Fruit fly (Drosophila melanogaster) whole organism, adult: Measurements from ENCODE around the gene Npc2f.

Experiments
- CG11617 ChIP-seq: fragments of 200-800 bp; sonication (Bioruptor generic); optimal IDR thresholded peaks from 2 replicates; lab custom pipeline; 2017; ENCODE audit warnings: mild to moderate bottlenecking, missing biosample characterization, missing genetic modification reagents, missing genetic modification characterization
- CG12768 ChIP-seq: fragments of 200-800 bp; sonication (Bioruptor generic); optimal IDR thresholded peaks from 2 replicates; lab custom pipeline; 2017; ENCODE audit warnings: missing biosample characterization, missing genetic modification characterization, mild to moderate bottlenecking, moderate library complexity, missing genetic modification reagents
- CG14711 ChIP-seq: fragments of 200-800 bp; sonication (Bioruptor generic); optimal IDR thresholded peaks from 2 replicates; lab custom pipeline; 2018; ENCODE audit warnings: missing biosample characterization, mild to moderate bottlenecking, missing genetic modification characterization, moderate library complexity
- CG1620 ChIP-seq: fragments of 200-800 bp; sonication (Bioruptor generic); optimal IDR thresholded peaks from 2 replicates; lab custom pipeline; 2016; ENCODE audit warnings: missing biosample characterization, missing genetic modification characterization
- CG33017 ChIP-seq: fragments of 200-800 bp; sonication (Bioruptor generic); optimal IDR thresholded peaks from 2 replicates; lab custom pipeline; 2018; ENCODE audit warnings: missing biosample characterization, mild to moderate bottlenecking, missing genetic modification characterization, moderate library complexity
- CG5204 ChIP-seq: fragments of 200-800 bp; sonication (Bioruptor generic); optimal IDR thresholded peaks from 2 replicates; lab custom pipeline; 2016; ENCODE audit warnings: missing biosample characterization, missing genetic modification characterization
- CG7045 ChIP-seq: fragments of 200-800 bp; sonication (Bioruptor generic); optimal IDR thresholded peaks from 2 replicates; lab custom pipeline; 2017; ENCODE audit warnings: missing biosample characterization, mild to moderate bottlenecking, missing genetic modification characterization
- CG7101 ChIP-seq: fragments of 200-800 bp; sonication (Bioruptor generic); optimal IDR thresholded peaks from 2 replicates; lab custom pipeline; 2018; ENCODE audit warnings: missing biosample characterization, mild to moderate bottlenecking, missing genetic modification characterization, moderate library complexity
- Clk ChIP-seq: fragments of 200-800 bp; sonication (Bioruptor generic); optimal IDR thresholded peaks from 2 replicates; lab custom pipeline; 2017; ENCODE audit warnings: missing biosample characterization, missing genetic modification characterization
- Crg-1 ChIP-seq: fragments of 200-800 bp; sonication (Bioruptor generic); optimal IDR thresholded peaks from 2 replicates; lab custom pipeline; 2016; ENCODE audit warnings: missing biosample characterization, missing genetic modification characterization
- Hr96 ChIP-seq: fragments of 200-800 bp; sonication (Bioruptor generic); optimal IDR thresholded peaks from 2 replicates; lab custom pipeline; 2016; ENCODE audit warnings: missing biosample characterization, missing genetic modification characterization
- Mnt ChIP-seq: fragments of 200-800 bp; sonication (Bioruptor generic); optimal IDR thresholded peaks from 2 replicates; lab custom pipeline; 2016; ENCODE audit warnings: missing biosample characterization, mild to moderate bottlenecking, missing genetic modification characterization
- bab1 ChIP-seq: fragments of 200-800 bp; sonication (Bioruptor generic); optimal IDR thresholded peaks from 3 replicates; lab custom pipeline; 2019; ENCODE audit warnings: missing biosample characterization, mild to moderate bottlenecking, missing genetic modification characterization, moderate library complexity
- cic ChIP-seq: fragments of 200-800 bp; sonication (Bioruptor generic); optimal IDR thresholded peaks from 2 replicates; lab custom pipeline; 2017; ENCODE audit warnings: missing biosample characterization, mild to moderate bottlenecking, missing genetic modification characterization, moderate library complexity
- cnc ChIP-seq, 2 experiments: fragments of >200 bp; optimal IDR thresholded peaks; 2 replicates each; lab custom pipeline; 2017
- kay ChIP-seq: fragments of 200-800 bp; sonication (Bioruptor generic); peaks from one replicate; lab custom pipeline; 2016; ENCODE audit warnings: missing biosample characterization, missing genetic modification characterization, borderline replicate concordance
- ovo ChIP-seq: fragments of 200-800 bp; sonication (Bioruptor generic); optimal IDR thresholded peaks from 2 replicates; lab custom pipeline; 2016; ENCODE audit warnings: missing biosample characterization, missing genetic modification characterization
- pad ChIP-seq: fragments of 200-800 bp; sonication (Bioruptor generic); optimal IDR thresholded peaks from 3 replicates; lab custom pipeline; 2017; ENCODE audit warnings: missing biosample characterization, missing genetic modification characterization, mild to moderate bottlenecking, moderate library complexity, missing genetic modification reagents
- tj ChIP-seq: fragments of 200-800 bp; sonication (Bioruptor generic); optimal IDR thresholded peaks from 3 replicates; lab custom pipeline; 2017; ENCODE audit warnings: missing biosample characterization, mild to moderate bottlenecking, missing genetic modification characterization, moderate library complexity
- toe ChIP-seq: fragments of 200-800 bp; sonication (Bioruptor generic); optimal IDR thresholded peaks from 2 replicates; lab custom pipeline; 2016; ENCODE audit warnings: missing biosample characterization, missing genetic modification characterization

The Npc2f gene

dm6 chr3R:24186188-24186587 is 48.5 kb downstream of the Npc2f start, which contains the start of gene mora:
mora (plus strand) TSS chr3R:24186359.
- no peak for TF ChIP-seq kay (GFP tag; lab: Kevin White, UChicago)
- no peak for TF ChIP-seq CG33017 (tag; lab: Kevin White, UChicago)
- no peak for TF ChIP-seq CG14711 (tag; lab: Kevin White, UChicago)
- no peak for TF ChIP-seq Hr96 (GFP tag; lab: Kevin White, UChicago)
- TF ChIP-seq CG5204 (GFP tag; lab: Kevin White, UChicago) = no peak
- no peak for TF ChIP-seq bab1 (GFP tag; lab: Kevin White, UChicago)
- no peak for TF ChIP-seq Clk (GFP tag; lab: Kevin White, UChicago)
- TF ChIP-seq CG1620 (GFP tag; lab: Kevin White, UChicago) = no peak
- no peak for TF ChIP-seq CG12768 (GFP tag; lab: Kevin White, UChicago)
- no peak for TF ChIP-seq pad
- no peak for TF ChIP-seq CG7101 (tag; lab: Kevin White, UChicago)
- no peak for TF ChIP-seq tj
- no peak for TF ChIP-seq CG7045 (GFP tag; lab: Kevin White, UChicago)
- TF ChIP-seq CG11617 (GFP tag; lab: Kevin White, UChicago) = no peak
- no peak for TF ChIP-seq toe (GFP tag; lab: Kevin White, UChicago)

dm6 chr3R:24188619-24189018 is 50.9 kb downstream of the Npc2f start, which contains the start of gene CG5515:
CG5515 (minus strand) TSS chr3R:24188896.
- TF ChIP-seq Mnt (GFP tag; lab: Kevin White, UChicago) (peak; percentile 70), ovo (GFP tag; lab: Kevin White, UChicago) (peak; percentile 45), CG33017 (tag; lab: Kevin White, UChicago) (peak; percentile 57), Crg-1 (peak; percentile 68), Clk (GFP tag; lab: Kevin White, UChicago) (no peak), CG14711 (tag; lab: Kevin White, UChicago) (peak; percentile 65), CG1620 (GFP tag; lab: Kevin White, UChicago) (peak; percentile 85), CG7101 (tag; lab: Kevin White, UChicago) (peak; percentile 65), CG5204 (GFP tag; lab: Kevin White, UChicago) (peak; percentile 87), tj (peak; percentile 76), Hr96 (GFP tag; lab: Kevin White, UChicago) (peak; percentile 70), cic (GFP tag; lab: Kevin White, UChicago) (peak; percentile 18), CG11617 (GFP tag; lab: Kevin White, UChicago) (peak; percentile 89), CG7045 (GFP tag; lab: Kevin White, UChicago) (peak; percentile 65), CG12768 (GFP tag; lab: Kevin White, UChicago) (peak; percentile 23), toe (GFP tag; lab: Kevin White, UChicago) (peak; percentile 85), cnc (optimal IDR thresholded peaks at IDR 0.05; lab: Kevin White, UChicago) (no peak), pad (peak; percentile 41), bab1 (GFP tag; lab: Kevin White, UChicago) (peak; percentile 96), kay (GFP tag; lab: Kevin White, UChicago) (no peak)
